Fruit fly (Drosophila melanogaster): Measurements from ENCODE around the gene Eig71Eg.

DNA sequence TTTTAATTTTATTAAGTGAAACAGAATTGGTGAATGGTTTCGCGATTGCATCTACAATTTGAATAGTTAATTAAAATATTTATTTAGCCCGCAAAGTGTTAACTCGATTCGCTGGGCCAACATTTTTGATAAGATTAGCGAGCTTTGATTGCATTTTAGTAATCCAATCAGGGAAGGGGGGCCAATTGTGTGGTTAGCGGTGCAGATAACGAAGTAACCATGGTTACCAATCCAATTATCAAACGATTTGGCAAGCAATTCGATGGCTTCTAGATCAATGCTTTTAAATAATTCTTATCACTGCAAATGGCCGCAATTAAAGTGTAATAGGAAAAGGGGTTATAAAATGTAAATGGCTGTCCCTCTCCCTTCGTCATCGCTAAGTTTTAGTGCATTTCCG is 35.0 kb downstream of the Eig71Eg start:
- TF ChIP-seq CG8478 (optimal IDR thresholded peaks at IDR 0.05) (no peak), psq (optimal IDR thresholded peaks at IDR 0.05) (no peak), Dll (optimal IDR thresholded peaks at IDR 0.05) (no peak), usp (GFP tag; optimal IDR thresholded peaks at IDR 0.05) (no peak), pan (optimal IDR thresholded peaks at IDR 0.05) (no peak)

Data from whole organism.